Worm (Caenorhabditis elegans) whole organism, early embryonic: ENCODE results near the gene polk-1.

Experiments
- F13C5.2 ChIP-seq: sonication (generic microtip); optimal IDR thresholded peaks from 2 replicates; lab custom pipeline; 2017; ENCODE audit warnings: mild to moderate bottlenecking, missing genetic modification characterization, inconsistent platforms, missing compliant biosample characterization
- ama-1 ChIP-seq: fragments of 150-350 bp; optimal IDR thresholded peaks from 2 replicates; lab custom pipeline; 2014
- flt-1 ChIP-seq: fragments of 200-800 bp; sonication (Bioruptor generic); IDR thresholded peaks from 2 replicates; pipeline ENCODE4 v1.3.6; 2022; ENCODE audit warnings: missing genetic modification characterization, missing compliant biosample characterization

DNA sequence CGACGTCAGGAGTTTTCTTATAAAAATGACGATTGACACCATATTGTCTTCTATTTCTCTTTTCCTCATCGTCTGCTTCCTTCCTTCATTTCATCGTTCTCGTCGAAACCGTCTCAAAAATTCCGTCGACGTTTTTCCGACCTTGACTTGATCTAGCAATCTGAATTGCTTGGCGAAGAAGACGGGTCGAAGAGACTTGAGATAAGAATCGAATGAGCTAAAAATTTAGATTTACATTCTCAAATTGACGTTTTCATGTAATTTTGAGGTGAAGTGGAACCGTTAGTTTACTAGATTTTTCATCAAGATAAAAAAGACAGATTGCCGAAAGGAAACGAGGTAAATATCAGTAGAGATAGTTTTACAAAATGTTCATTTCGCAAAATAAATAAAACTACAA lies 50.9 kb downstream of the polk-1 start:
- TF ChIP-seq F13C5.2 (tag; lab: Kevin White, UChicago) (no peak), ama-1 (lab: Kevin White, UChicago) (no peak), flt-1 (GFP tag; lab: Robert Waterston, UW) (no peak)
